Worm (Caenorhabditis elegans) whole organism, mixed stage, embryonic: ENCODE results near the gene C06A1.3.

Source experiments
- drap-1 ChIP-seq: fragments of 200-800 bp; sonication (Bioruptor generic); optimal IDR thresholded peaks from 3 replicates; lab custom pipeline; 2018; ENCODE audit warnings: mild to moderate bottlenecking, missing genetic modification characterization, missing compliant biosample characterization
- elt-3 ChIP-seq: fragments of 150-350 bp; optimal IDR thresholded peaks from 2 replicates; lab custom pipeline; 2014; ENCODE audit warnings: missing biosample characterization, missing genetic modification characterization
- nhr-76 ChIP-seq: sonication (generic microtip); optimal IDR thresholded peaks from 2 replicates; lab custom pipeline; 2017; ENCODE audit warnings: missing biosample characterization, missing genetic modification characterization
- snpc-4 ChIP-seq: fragments of 150-350 bp; optimal IDR thresholded peaks from 2 replicates; lab custom pipeline; 2014; ENCODE audit warnings: missing biosample characterization, missing genetic modification characterization
- unc-39 ChIP-seq: fragments of 150-350 bp; optimal IDR thresholded peaks from 2 replicates; lab custom pipeline; 2014; ENCODE audit warnings: missing biosample characterization, missing genetic modification characterization

DNA sequence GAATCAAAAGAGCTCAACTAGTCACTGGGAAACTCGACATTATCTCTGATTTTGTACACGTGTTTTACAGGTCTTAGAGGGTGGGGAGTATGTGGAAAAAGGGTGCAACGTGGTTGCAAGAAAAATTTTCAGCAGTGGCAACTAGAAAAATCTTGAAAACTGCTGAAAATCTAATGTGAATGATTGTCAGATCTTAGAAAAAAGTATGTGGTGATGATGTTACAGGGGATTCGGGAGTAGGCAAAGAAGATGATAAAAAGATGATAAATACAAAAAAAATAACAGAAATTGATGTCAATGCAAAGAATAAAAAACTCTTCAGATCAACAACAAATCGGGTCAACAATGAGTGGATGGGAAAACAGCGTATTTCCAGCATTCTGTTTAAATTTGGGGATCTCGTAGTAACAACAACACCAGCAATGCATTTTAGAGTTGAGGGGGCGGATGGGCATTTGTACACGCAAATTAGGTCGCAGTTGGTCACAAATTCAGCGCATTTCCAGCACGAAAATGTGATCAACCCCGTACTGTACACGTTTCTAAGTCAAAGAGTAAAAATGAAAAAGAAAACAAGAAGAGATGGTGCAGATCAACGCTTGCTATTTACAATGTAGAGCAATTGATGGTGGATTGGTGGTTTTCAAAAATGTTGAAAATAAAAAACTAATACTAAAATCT, 28.5 kb upstream of the C06A1.3 start:
- TF ChIP-seq drap-1 (GFP tag; lab: Kevin White, UChicago) (no peak), snpc-4 (tag; lab: Kevin White, UChicago) (no peak), nhr-76 (tag; lab: Kevin White, UChicago) (no peak), elt-3 (no peak), unc-39 (tag; lab: Kevin White, UChicago) (no peak)
